Fruit fly (Drosophila melanogaster) whole organism: ENCODE data around the gene Jon65Ai.

Experiments
- CG8478 ChIP-seq: fragments of >200 bp; optimal IDR thresholded peaks from 2 replicates; lab custom pipeline; 2018; ENCODE audit warnings: inconsistent platforms
- EcR ChIP-seq, 2 experiments: fragments of >200 bp; optimal IDR thresholded peaks; 2 replicates each; lab custom pipeline; 2017; ENCODE audit warnings: missing biosample characterization in 2 of 2, missing genetic modification characterization in 2 of 2, missing genetic modification reagents in 2 of 2
- pan ChIP-seq: fragments of >200 bp; optimal IDR thresholded peaks from 2 replicates; lab custom pipeline; 2017
- psq ChIP-seq: fragments of >200 bp; optimal IDR thresholded peaks from 2 replicates; lab custom pipeline; 2017
- usp ChIP-seq: fragments of >200 bp; optimal IDR thresholded peaks from 2 replicates; lab custom pipeline; 2017; ENCODE audit warnings: missing biosample characterization, missing genetic modification characterization, mixed read lengths

dm6 chr3L:6103658-6104057 lies 49.4 kb upstream of the Jon65Ai start:
- TF ChIP-seq usp (GFP tag; lab: Kevin White, UChicago) (no peak), psq (lab: Kevin White, UChicago) (no peak), pan (no peak), EcR (GFP tag; optimal IDR thresholded peaks at IDR 0.05; lab: Kevin White, UChicago) (no peak), CG8478 (lab: Kevin White, UChicago) (no peak)
